Fruit fly (Drosophila melanogaster) whole organism, embryonic: Measurements from ENCODE around the gene ssp3.

Source experiments
- BEAF-32 ChIP-seq: fragments of 200-800 bp; sonication (Bioruptor generic); optimal IDR thresholded peaks from 3 replicates; lab custom pipeline; 2017; ENCODE audit warnings: missing biosample characterization, missing genetic modification characterization, mild to moderate bottlenecking, moderate library complexity, missing genetic modification reagents
- Bteb2 ChIP-seq: fragments of 200-800 bp; sonication (Bioruptor generic); optimal IDR thresholded peaks from 2 replicates; lab custom pipeline; 2016; ENCODE audit warnings: missing biosample characterization, missing genetic modification characterization
- CG11398 ChIP-seq: fragments of 200-800 bp; sonication (Bioruptor generic); optimal IDR thresholded peaks from 2 replicates; lab custom pipeline; 2016; ENCODE audit warnings: missing biosample characterization, missing genetic modification characterization
- CG12391 ChIP-seq: fragments of 200-800 bp; sonication (Bioruptor generic); optimal IDR thresholded peaks from 3 replicates; lab custom pipeline; 2018; ENCODE audit warnings: missing biosample characterization, mild to moderate bottlenecking, missing genetic modification characterization, moderate library complexity
- CG15269 ChIP-seq: fragments of 200-800 bp; sonication (Bioruptor generic); optimal IDR thresholded peaks from 2 replicates; lab custom pipeline; 2018; ENCODE audit warnings: missing biosample characterization, mild to moderate bottlenecking, missing genetic modification characterization, moderate library complexity
- CG16779 ChIP-seq: fragments of 200-800 bp; sonication (Bioruptor generic); IDR thresholded peaks from 2 replicates; pipeline ENCODE4 v1.3.6; 2022; ENCODE audit warnings: missing biosample characterization, missing genetic modification characterization
- CG16813 ChIP-seq: fragments of 200-800 bp; sonication (Bioruptor generic); IDR thresholded peaks from 3 replicates; pipeline ENCODE4 v1.3.6; 2022; ENCODE audit warnings: missing biosample characterization, missing genetic modification characterization; ENCODE audit not compliant: partially characterized antibody
- CG16815 ChIP-seq: fragments of 200-800 bp; sonication (Bioruptor generic); optimal IDR thresholded peaks from 3 replicates; lab custom pipeline; 2017; ENCODE audit warnings: missing biosample characterization, mild to moderate bottlenecking, missing genetic modification characterization
- CG18262 ChIP-seq: fragments of 200-800 bp; optimal IDR thresholded peaks from 3 replicates; lab custom pipeline; 2019; ENCODE audit warnings: missing biosample characterization, mild to moderate bottlenecking, missing genetic modification characterization, moderate library complexity
- CG18476 ChIP-seq: fragments of 200-800 bp; sonication (Bioruptor generic); optimal IDR thresholded peaks from 2 replicates; lab custom pipeline; 2016; ENCODE audit warnings: missing biosample characterization, mild to moderate bottlenecking, missing genetic modification characterization
- CG2202 ChIP-seq: fragments of 200-800 bp; sonication (Bioruptor generic); optimal IDR thresholded peaks from 2 replicates; lab custom pipeline; 2018; ENCODE audit warnings: missing biosample characterization, mild to moderate bottlenecking, missing genetic modification characterization
- CG34376 ChIP-seq: fragments of 200-800 bp; sonication (Bioruptor generic); optimal IDR thresholded peaks from 2 replicates; lab custom pipeline; 2018; ENCODE audit warnings: missing biosample characterization, mild to moderate bottlenecking, missing genetic modification characterization
- CG3726 ChIP-seq: fragments of 200-800 bp; sonication (Bioruptor generic); IDR thresholded peaks from 3 replicates; pipeline ENCODE4, ENCODE4 v1.3.6; 2022; ENCODE audit warnings: missing biosample characterization, missing genetic modification characterization
- CG3838 ChIP-seq: fragments of 200-800 bp; sonication (Bioruptor generic); optimal IDR thresholded peaks from 3 replicates; lab custom pipeline; 2016; ENCODE audit warnings: missing biosample characterization, missing genetic modification characterization
- CG3847 ChIP-seq: fragments of 200-800 bp; sonication (Bioruptor generic); IDR thresholded peaks from 2 replicates; pipeline ENCODE4 v1.3.6; 2022; ENCODE audit warnings: missing biosample characterization, missing genetic modification characterization
- CG5953 ChIP-seq: fragments of 200-800 bp; sonication (Bioruptor generic); IDR thresholded peaks from 2 replicates; pipeline ENCODE4 v1.3.6; 2022; ENCODE audit warnings: missing biosample characterization, missing genetic modification characterization
- CG6654 ChIP-seq: fragments of 200-800 bp; sonication (Bioruptor generic); optimal IDR thresholded peaks from 2 replicates; lab custom pipeline; 2017; ENCODE audit warnings: missing biosample characterization, mild to moderate bottlenecking, missing genetic modification characterization
- CG8281 ChIP-seq: fragments of 200-800 bp; sonication (Bioruptor generic); optimal IDR thresholded peaks from 2 replicates; lab custom pipeline; 2018; ENCODE audit warnings: missing biosample characterization, mild to moderate bottlenecking, missing genetic modification characterization, moderate library complexity
- CG8478 ChIP-seq: fragments of >200 bp; optimal IDR thresholded peaks from 2 replicates; lab custom pipeline; 2018
- CG9876 ChIP-seq: fragments of 200-800 bp; sonication (Bioruptor generic); optimal IDR thresholded peaks from 2 replicates; lab custom pipeline; 2016; ENCODE audit warnings: missing biosample characterization, missing genetic modification characterization
- CrebB ChIP-seq: fragments of 200-800 bp; sonication (Bioruptor generic); optimal IDR thresholded peaks from 3 replicates; lab custom pipeline; 2018; ENCODE audit warnings: missing biosample characterization, mild to moderate bottlenecking, missing genetic modification characterization
- Dad ChIP-seq: fragments of 200-800 bp; sonication (Bioruptor generic); optimal IDR thresholded peaks from 3 replicates; lab custom pipeline; 2016; ENCODE audit warnings: missing biosample characterization, missing genetic modification characterization
- Deaf1 ChIP-seq: fragments of 200-800 bp; optimal IDR thresholded peaks from 3 replicates; lab custom pipeline; 2019; ENCODE audit warnings: missing biosample characterization, mild to moderate bottlenecking, missing genetic modification characterization, moderate library complexity
- Drgx ChIP-seq: fragments of 200-800 bp; sonication (Bioruptor generic); IDR thresholded peaks from 2 replicates; pipeline ENCODE4 v1.3.6; 2022; ENCODE audit warnings: missing biosample characterization, missing genetic modification characterization
- ERR ChIP-seq: fragments of 200-800 bp; sonication (Bioruptor generic); optimal IDR thresholded peaks from 2 replicates; lab custom pipeline; 2016; ENCODE audit warnings: missing biosample characterization, missing genetic modification characterization
- Elba2 ChIP-seq: fragments of 200-800 bp; sonication (Bioruptor generic); optimal IDR thresholded peaks from 3 replicates; lab custom pipeline; 2016; ENCODE audit warnings: missing biosample characterization, missing genetic modification characterization
- Fer2 ChIP-seq: fragments of 200-800 bp; sonication (Bioruptor generic); optimal IDR thresholded peaks from 2 replicates; lab custom pipeline; 2018; ENCODE audit warnings: missing biosample characterization, mild to moderate bottlenecking, missing genetic modification characterization, moderate library complexity
- H2.0 ChIP-seq: fragments of 200-800 bp; sonication (Bioruptor generic); IDR thresholded peaks from 2 replicates; pipeline ENCODE4 v1.3.6; 2022; ENCODE audit warnings: missing biosample characterization, missing genetic modification characterization
- Med ChIP-seq: fragments of 200-800 bp; sonication (Bioruptor generic); peaks from one replicate; lab custom pipeline; 2016; ENCODE audit warnings: missing biosample characterization, missing genetic modification characterization, mild to moderate bottlenecking, inconsistent platforms, moderate library complexity
- Myb ChIP-seq: fragments of 200-800 bp; sonication (Bioruptor generic); optimal IDR thresholded peaks from 2 replicates; lab custom pipeline; 2016; ENCODE audit warnings: missing biosample characterization, missing genetic modification characterization
- Optix ChIP-seq: fragments of 200-800 bp; sonication (Bioruptor generic); IDR thresholded peaks from 3 replicates; pipeline ENCODE4 v1.3.6; 2022; ENCODE audit warnings: missing biosample characterization, missing genetic modification characterization
- Rfx ChIP-seq: fragments of 200-800 bp; sonication (Bioruptor generic); IDR thresholded peaks from 2 replicates; pipeline ENCODE4 v1.3.6; 2022; ENCODE audit warnings: missing biosample characterization, missing genetic modification characterization
- Scr ChIP-seq: fragments of 200-800 bp; sonication (Bioruptor generic); IDR thresholded peaks from 2 replicates; pipeline ENCODE4 v1.3.6; 2022; ENCODE audit warnings: missing biosample characterization, missing genetic modification characterization; ENCODE audit not compliant: partially characterized antibody
- Tbp ChIP-seq: fragments of >200 bp; optimal IDR thresholded peaks from 2 replicates; lab custom pipeline; 2018; ENCODE audit warnings: missing biosample characterization, missing genetic modification characterization
- aop ChIP-seq: fragments of 200-800 bp; sonication (Bioruptor generic); IDR thresholded peaks from 2 replicates; pipeline ENCODE4 v1.3.6; 2022; ENCODE audit warnings: missing biosample characterization, missing genetic modification characterization
- bsh ChIP-seq, 2 experiments: fragments of 200-800 bp; sonication (Bioruptor generic); optimal IDR thresholded peaks; 2 replicates each; lab custom pipeline; 2017 to 2018; ENCODE audit warnings: mild to moderate bottlenecking in 2 of 2, missing biosample characterization in 2 of 2, missing genetic modification characterization in 2 of 2, moderate library complexity in 1 of 2
- dimm ChIP-seq: fragments of 200-800 bp; sonication (Bioruptor generic); IDR thresholded peaks from 2 replicates; pipeline ENCODE4 v1.3.6; 2022; ENCODE audit warnings: missing biosample characterization, missing genetic modification characterization
- emc ChIP-seq: fragments of 200-800 bp; sonication (Bioruptor generic); optimal IDR thresholded peaks from 2 replicates; lab custom pipeline; 2016; ENCODE audit warnings: missing biosample characterization, missing genetic modification characterization
- eve ChIP-seq, 2 experiments: fragments of >200 bp; optimal IDR thresholded peaks; 2 replicates each; lab custom pipeline; 2017; ENCODE audit warnings: missing biosample characterization in 2 of 2, missing genetic modification characterization in 2 of 2
- h ChIP-seq: fragments of >200 bp; optimal IDR thresholded peaks from 2 replicates; lab custom pipeline; 2017
- jumu ChIP-seq: fragments of 200-800 bp; sonication (Bioruptor generic); optimal IDR thresholded peaks from 3 replicates; lab custom pipeline; 2016; ENCODE audit warnings: missing biosample characterization, missing genetic modification characterization
- lilli ChIP-seq: fragments of 200-800 bp; sonication (Bioruptor generic); optimal IDR thresholded peaks from 3 replicates; lab custom pipeline; 2016; ENCODE audit warnings: missing biosample characterization, missing genetic modification characterization
- otp ChIP-seq: fragments of 200-800 bp; sonication (Bioruptor generic); IDR thresholded peaks from 3 replicates; pipeline ENCODE4, ENCODE4 v1.3.6; 2022; ENCODE audit warnings: missing biosample characterization, missing genetic modification characterization
- p53 ChIP-seq: fragments of 200-800 bp; sonication (Bioruptor generic); optimal IDR thresholded peaks from 2 replicates; lab custom pipeline; 2016; ENCODE audit warnings: missing biosample characterization, missing genetic modification characterization
- prd ChIP-seq, 3 experiments: fragments of >200 bp in 2 of 3; fragments of 200-800 bp in 1 of 3; sonication (Bioruptor generic) in 1 of 3; optimal IDR thresholded peaks in 2 of 3; IDR thresholded peaks in 1 of 3; 2 replicates in 2 of 3; 3 replicates in 1 of 3; pipeline versions ENCODE4 v1.3.6 to Lab custom; 2017 to 2022; ENCODE audit warnings: missing biosample characterization in 1 of 3, missing genetic modification characterization in 1 of 3
- row ChIP-seq: fragments of 200-800 bp; sonication (Bioruptor generic); IDR thresholded peaks from 3 replicates; pipeline ENCODE4 v1.3.6; 2022; ENCODE audit warnings: missing biosample characterization, missing genetic modification characterization
- sisA ChIP-seq: fragments of 200-800 bp; sonication (Bioruptor generic); IDR thresholded peaks from 2 replicates; pipeline ENCODE4 v1.3.6; 2022; ENCODE audit warnings: missing biosample characterization, missing genetic modification characterization
- slou ChIP-seq: fragments of 200-800 bp; sonication (Bioruptor generic); optimal IDR thresholded peaks from 3 replicates; lab custom pipeline; 2016; ENCODE audit warnings: missing biosample characterization, missing genetic modification characterization
- tna ChIP-seq: fragments of 200-800 bp; sonication (Bioruptor generic); IDR thresholded peaks from 2 replicates; pipeline ENCODE4 v1.3.6; 2022; ENCODE audit warnings: missing biosample characterization, missing genetic modification characterization; ENCODE audit not compliant: partially characterized antibody
- tup ChIP-seq: fragments of 200-800 bp; sonication (Bioruptor generic); optimal IDR thresholded peaks from 2 replicates; lab custom pipeline; 2016; ENCODE audit warnings: missing biosample characterization, mild to moderate bottlenecking, missing genetic modification characterization, moderate library complexity
- unc-4 ChIP-seq: fragments of 200-800 bp; sonication (Bioruptor generic); IDR thresholded peaks from 2 replicates; pipeline ENCODE4 v1.3.6; 2022; ENCODE audit warnings: missing biosample characterization, missing genetic modification characterization; ENCODE audit not compliant: partially characterized antibody

ssp3 gene

dm6 chr2L:18914829-18915228 is 28.9 kb downstream of the ssp3 start:
- TF ChIP-seq CG6654 (GFP tag; lab: Kevin White, UChicago) (no peak), CG8281 (tag; lab: Kevin White, UChicago) (peak; percentile 92)

DNA sequence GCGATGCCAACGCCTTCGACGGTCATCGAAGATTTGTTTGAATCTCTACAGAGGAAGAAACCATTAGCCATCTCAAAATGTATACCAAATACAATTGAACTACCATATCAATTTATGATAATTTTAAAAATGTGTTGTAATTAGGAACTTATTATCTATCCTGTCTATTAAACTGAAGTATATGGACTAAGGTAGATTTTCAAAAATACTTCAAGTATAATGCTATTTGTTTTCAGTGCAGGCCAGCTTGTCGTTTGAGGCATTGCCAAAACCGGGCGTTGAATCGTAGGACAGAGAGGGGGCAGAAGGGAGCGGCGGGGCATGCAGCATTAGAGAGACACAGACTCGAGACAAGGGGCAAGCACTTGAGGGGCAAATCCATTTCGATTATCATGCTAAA is 36.3 kb downstream of the ssp3 start:
- TF ChIP-seq eve (GFP tag; optimal IDR thresholded peaks at IDR 0.05; lab: Kevin White, UChicago) (no peak), dimm (no peak), Tbp (GFP tag; lab: Kevin White, UChicago) (no peak), ERR (no peak), Optix (GFP tag; lab: Robert Waterston, UW) (no peak), CG16813 (GFP tag; lab: Robert Waterston, UW) (no peak), CG9876 (no peak), CG16815 (GFP tag; lab: Kevin White, UChicago) (no peak), BEAF-32 (GFP tag; lab: Kevin White, UChicago) (no peak), h (lab: Kevin White, UChicago) (no peak), CG8478 (lab: Kevin White, UChicago) (no peak), lilli (GFP tag; lab: Kevin White, UChicago) (no peak), Rfx (GFP tag; lab: Robert Waterston, UW) (no peak), p53 (GFP tag; lab: Kevin White, UChicago) (no peak), slou (GFP tag; lab: Kevin White, UChicago) (no peak), CrebB (tag; lab: Kevin White, UChicago) (no peak), bsh (GFP tag; optimal IDR thresholded peaks at IDR 0.05; lab: Kevin White, UChicago) (no peak), tna (GFP tag; lab: Robert Waterston, UW) (no peak), CG3847 (GFP tag; lab: Robert Waterston, UW) (no peak), tup (GFP tag; lab: Kevin White, UChicago) (peak; percentile 7), sisA (no peak), CG16779 (GFP tag; lab: Robert Waterston, UW) (no peak), CG11398 (GFP tag; lab: Kevin White, UChicago) (no peak), Med (GFP tag; lab: Kevin White, UChicago) (peak; percentile 4), CG12391 (tag; lab: Kevin White, UChicago) (no peak), CG15269 (tag; lab: Kevin White, UChicago) (no peak), emc (GFP tag; lab: Kevin White, UChicago) (no peak), CG3726 (GFP tag; lab: Robert Waterston, UW) (no peak), CG18476 (GFP tag; lab: Kevin White, UChicago) (no peak), H2.0 (GFP tag; lab: Robert Waterston, UW) (no peak), CG34376 (GFP tag; lab: Kevin White, UChicago) (no peak), prd (optimal IDR thresholded peaks at IDR 0.05; lab: Kevin White, UChicago) (no peak), prd (GFP tag; IDR thresholded peaks at IDR 0.05; lab: Robert Waterston, UW) (no peak), Bteb2 (no peak), CG2202 (tag; lab: Kevin White, UChicago) (no peak), aop (no peak), Myb (GFP tag; lab: Kevin White, UChicago) (no peak), CG5953 (GFP tag; lab: Robert Waterston, UW) (no peak), row (GFP tag; lab: Robert Waterston, UW) (no peak), Deaf1 (tag; lab: Kevin White, UChicago) (no peak), Scr (GFP tag; lab: Robert Waterston, UW) (no peak), CG18262 (no peak), Drgx (GFP tag; lab: Robert Waterston, UW) (0 out of 2 replicates have a peak, but pooled peaks have one; percentile 56), CG3838 (GFP tag; lab: Kevin White, UChicago) (no peak), jumu (GFP tag; lab: Kevin White, UChicago) (no peak), Dad (GFP tag; lab: Kevin White, UChicago) (no peak), Elba2 (GFP tag; lab: Kevin White, UChicago) (no peak), Fer2 (tag; lab: Kevin White, UChicago) (no peak), otp (GFP tag; lab: Robert Waterston, UW) (no peak), unc-4 (no peak)
